Fruit fly (Drosophila melanogaster) whole organism, prepupa: Measurements from ENCODE around the gene CG8671.

ENCODE experiments used
- CG10631 ChIP-seq: fragments of 200-800 bp; sonication (Bioruptor generic); optimal IDR thresholded peaks from 2 replicates; lab custom pipeline; 2016; ENCODE audit warnings: missing biosample characterization, missing genetic modification characterization
- CG11762 ChIP-seq: fragments of 200-800 bp; sonication (Bioruptor generic); optimal IDR thresholded peaks from 3 replicates; lab custom pipeline; 2016; ENCODE audit warnings: missing biosample characterization, missing genetic modification characterization; ENCODE audit not compliant: insufficient read depth
- CG11902 ChIP-seq: fragments of 200-800 bp; sonication (Bioruptor generic); optimal IDR thresholded peaks from 3 replicates; lab custom pipeline; 2016; ENCODE audit warnings: missing biosample characterization, missing genetic modification characterization
- CG1621 ChIP-seq: fragments of 200-800 bp; sonication (Bioruptor generic); optimal IDR thresholded peaks from 3 replicates; lab custom pipeline; 2018; ENCODE audit warnings: missing biosample characterization, mild to moderate bottlenecking, missing genetic modification characterization
- CG16779 ChIP-seq: fragments of 200-800 bp; sonication (Bioruptor generic); optimal IDR thresholded peaks from 3 replicates; lab custom pipeline; 2017; ENCODE audit warnings: missing biosample characterization, mild to moderate bottlenecking, missing genetic modification characterization
- CG31627 ChIP-seq: fragments of 200-800 bp; sonication (Bioruptor generic); optimal IDR thresholded peaks from 3 replicates; lab custom pipeline; 2016; ENCODE audit warnings: missing biosample characterization, missing genetic modification characterization
- CG32006 ChIP-seq: fragments of 200-800 bp; sonication (Bioruptor generic); optimal IDR thresholded peaks from 3 replicates; lab custom pipeline; 2017; ENCODE audit warnings: missing biosample characterization, mild to moderate bottlenecking, missing genetic modification characterization
- CG3919 ChIP-seq: fragments of 200-800 bp; sonication (Bioruptor generic); optimal IDR thresholded peaks from 3 replicates; lab custom pipeline; 2016; ENCODE audit warnings: missing biosample characterization, missing genetic modification characterization
- CG4318 ChIP-seq: fragments of 200-800 bp; sonication (Bioruptor generic); optimal IDR thresholded peaks from 3 replicates; lab custom pipeline; 2017; ENCODE audit warnings: missing biosample characterization, mild to moderate bottlenecking, missing genetic modification characterization
- CG6276 ChIP-seq: fragments of 200-800 bp; sonication (Bioruptor generic); optimal IDR thresholded peaks from 2 replicates; lab custom pipeline; 2017; ENCODE audit warnings: missing biosample characterization, mild to moderate bottlenecking, missing genetic modification characterization
- CG6808 ChIP-seq: fragments of 200-800 bp; sonication (Bioruptor generic); optimal IDR thresholded peaks from 3 replicates; lab custom pipeline; 2017; ENCODE audit warnings: missing biosample characterization, missing genetic modification characterization, mild to moderate bottlenecking, moderate library complexity, missing genetic modification reagents
- CG6854 ChIP-seq: fragments of 200-800 bp; sonication (Bioruptor generic); optimal IDR thresholded peaks from 2 replicates; lab custom pipeline; 2017; ENCODE audit warnings: missing biosample characterization, mild to moderate bottlenecking, missing genetic modification characterization
- CG8119 ChIP-seq: fragments of 200-800 bp; sonication (Bioruptor generic); IDR thresholded peaks from 3 replicates; pipeline ENCODE4 v1.3.6; 2022; ENCODE audit warnings: missing biosample characterization, missing genetic modification characterization
- CG9139 ChIP-seq: fragments of 200-800 bp; sonication (Bioruptor generic); optimal IDR thresholded peaks from 3 replicates; lab custom pipeline; 2017; ENCODE audit warnings: missing biosample characterization, mild to moderate bottlenecking, missing genetic modification characterization
- Eip75B ChIP-seq: fragments of 200-800 bp; sonication (Bioruptor generic); optimal IDR thresholded peaks from 3 replicates; lab custom pipeline; 2016; ENCODE audit warnings: missing biosample characterization, missing genetic modification characterization
- Eip78C ChIP-seq: fragments of 200-800 bp; sonication (Bioruptor generic); peaks from one replicate; lab custom pipeline; 2016; ENCODE audit warnings: missing biosample characterization, missing genetic modification characterization
- Eip93F ChIP-seq: fragments of 200-800 bp; sonication (Bioruptor generic); optimal IDR thresholded peaks from 2 replicates; lab custom pipeline; 2016; ENCODE audit warnings: missing biosample characterization, mild to moderate bottlenecking, missing genetic modification characterization
- Ets21C ChIP-seq: fragments of 200-800 bp; sonication (Bioruptor generic); optimal IDR thresholded peaks from 3 replicates; lab custom pipeline; 2016; ENCODE audit warnings: missing biosample characterization, missing genetic modification characterization
- Gug ChIP-seq: fragments of 200-800 bp; sonication (Bioruptor generic); IDR thresholded peaks from 2 replicates; pipeline ENCODE4 v1.3.6; 2022; ENCODE audit warnings: missing biosample characterization, missing genetic modification characterization
- Hr38 ChIP-seq: sonication (Bioruptor generic); optimal IDR thresholded peaks from 2 replicates; lab custom pipeline; 2016; ENCODE audit warnings: missing biosample characterization, missing genetic modification characterization
- Hr4 ChIP-seq: fragments of 200-800 bp; sonication (Bioruptor generic); optimal IDR thresholded peaks from 3 replicates; lab custom pipeline; 2016; ENCODE audit warnings: missing biosample characterization, missing genetic modification characterization
- Lpt ChIP-seq: fragments of 200-800 bp; sonication (Bioruptor generic); optimal IDR thresholded peaks from 3 replicates; lab custom pipeline; 2016; ENCODE audit warnings: missing biosample characterization, missing genetic modification characterization
- Met ChIP-seq: fragments of 200-800 bp; sonication (Bioruptor generic); optimal IDR thresholded peaks from 3 replicates; lab custom pipeline; 2016; ENCODE audit warnings: missing biosample characterization, missing genetic modification characterization
- OdsH ChIP-seq: fragments of 200-800 bp; sonication (Bioruptor generic); optimal IDR thresholded peaks from 3 replicates; lab custom pipeline; 2016; ENCODE audit warnings: missing biosample characterization, missing genetic modification characterization
- Sox102F ChIP-seq: fragments of 200-800 bp; sonication (Bioruptor generic); optimal IDR thresholded peaks from 2 replicates; lab custom pipeline; 2016; ENCODE audit warnings: missing biosample characterization, mild to moderate bottlenecking, missing genetic modification characterization
- Sox14 ChIP-seq: fragments of 200-800 bp; sonication (Bioruptor generic); optimal IDR thresholded peaks from 3 replicates; lab custom pipeline; 2016; ENCODE audit warnings: missing biosample characterization, missing genetic modification characterization
- Sox15 ChIP-seq: fragments of 200-800 bp; sonication (Bioruptor generic); optimal IDR thresholded peaks from 3 replicates; lab custom pipeline; 2016; ENCODE audit warnings: missing biosample characterization, missing genetic modification characterization
- achi ChIP-seq: fragments of 200-800 bp; sonication (Bioruptor generic); optimal IDR thresholded peaks from 3 replicates; lab custom pipeline; 2016; ENCODE audit warnings: missing biosample characterization, missing genetic modification characterization
- acj6 ChIP-seq: fragments of 200-800 bp; sonication (Bioruptor generic); optimal IDR thresholded peaks from 3 replicates; lab custom pipeline; 2016; ENCODE audit warnings: missing biosample characterization, missing genetic modification characterization
- cyc ChIP-seq: fragments of 200-800 bp; sonication (Bioruptor generic); optimal IDR thresholded peaks from 3 replicates; lab custom pipeline; 2016; ENCODE audit warnings: missing biosample characterization, missing genetic modification characterization
- dsx ChIP-seq: fragments of 200-800 bp; optimal IDR thresholded peaks from 3 replicates; lab custom pipeline; 2019; ENCODE audit warnings: missing biosample characterization, mild to moderate bottlenecking, missing genetic modification characterization, moderate library complexity; ENCODE audit not compliant: poor library complexity, severe bottlenecking
- fd85E ChIP-seq: fragments of 200-800 bp; sonication (Bioruptor generic); optimal IDR thresholded peaks from 3 replicates; lab custom pipeline; 2016; ENCODE audit warnings: missing biosample characterization, missing genetic modification characterization
- fkh ChIP-seq: fragments of 200-800 bp; sonication (Bioruptor generic); optimal IDR thresholded peaks from 3 replicates; lab custom pipeline; 2017; ENCODE audit warnings: missing biosample characterization, mild to moderate bottlenecking, missing genetic modification characterization, moderate library complexity
- net ChIP-seq: fragments of 200-800 bp; sonication (Bioruptor generic); optimal IDR thresholded peaks from 3 replicates; lab custom pipeline; 2016; ENCODE audit warnings: missing biosample characterization, missing genetic modification characterization
- salr ChIP-seq, 2 experiments: fragments of 200-800 bp; sonication (Bioruptor generic); optimal IDR thresholded peaks; 3 replicates each; lab custom pipeline; 2016 to 2018; ENCODE audit warnings: missing biosample characterization in 2 of 2, missing genetic modification characterization in 2 of 2, mild to moderate bottlenecking in 1 of 2
- spab ChIP-seq: fragments of 200-800 bp; sonication (Bioruptor generic); optimal IDR thresholded peaks from 2 replicates; lab custom pipeline; 2017; ENCODE audit warnings: missing biosample characterization, mild to moderate bottlenecking, missing genetic modification characterization, missing genetic modification reagents
- ss ChIP-seq, 2 experiments: fragments of 200-800 bp; sonication (Bioruptor generic); optimal IDR thresholded peaks; 2 replicates in 1 of 2; 3 replicates in 1 of 2; lab custom pipeline; 2017 to 2018; ENCODE audit warnings: mild to moderate bottlenecking in 2 of 2, missing biosample characterization in 2 of 2, missing genetic modification characterization in 2 of 2, moderate library complexity in 1 of 2
- svp ChIP-seq: fragments of 200-800 bp; sonication (Bioruptor generic); peaks from one replicate; lab custom pipeline; 2016; ENCODE audit warnings: missing biosample characterization, missing genetic modification characterization
- vri ChIP-seq: fragments of 200-800 bp; sonication (Bioruptor generic); optimal IDR thresholded peaks from 3 replicates; lab custom pipeline; 2016; ENCODE audit warnings: missing biosample characterization, mild to moderate bottlenecking, missing genetic modification characterization

The CG8671 gene

DNA sequence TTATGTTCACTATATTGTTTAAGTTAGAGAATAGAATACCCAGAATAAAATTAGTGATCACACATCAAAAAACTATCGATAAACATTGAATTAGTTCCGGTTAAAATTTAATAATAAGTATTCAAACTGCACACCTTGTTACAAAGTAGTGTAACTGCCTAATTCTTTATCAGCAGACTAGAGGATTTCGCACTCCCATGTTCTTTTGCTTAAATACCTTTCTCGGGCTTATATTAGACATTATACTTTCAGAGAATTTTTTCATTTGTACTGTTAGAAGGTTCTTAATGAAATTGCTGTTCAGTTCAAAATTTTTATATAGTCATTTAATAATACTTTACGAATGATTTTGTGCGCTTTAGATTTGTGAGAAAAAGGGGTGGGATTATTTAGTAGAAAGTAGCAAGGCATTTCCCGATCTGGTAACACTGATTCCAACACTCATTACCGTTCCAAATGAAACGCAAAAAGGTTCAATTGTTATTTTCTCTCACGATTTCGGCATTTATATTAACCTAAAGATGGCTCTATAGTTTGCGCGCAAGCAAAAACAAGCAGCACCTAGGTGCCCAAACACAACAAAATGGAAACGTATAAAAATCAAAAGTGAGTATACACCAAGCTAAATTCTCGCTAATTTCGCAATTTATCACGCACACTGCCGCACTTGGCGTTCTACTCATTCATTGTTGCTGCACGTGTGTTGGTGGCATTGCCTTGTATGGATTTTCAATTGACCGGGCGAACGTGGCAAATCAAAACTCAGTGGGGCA lies 47.9 kb downstream of the CG8671 start, which contains the start of gene crc (continued):
- TF ChIP-seq Hr38 (GFP tag; lab: Kevin White, UChicago) (no peak), dsx (peak; percentile 70), CG16779 (tag; lab: Kevin White, UChicago) (peak; percentile 16), CG11902 (GFP tag; lab: Kevin White, UChicago) (no peak), CG6854 (GFP tag; lab: Kevin White, UChicago) (peak; percentile 43), Lpt (GFP tag; lab: Kevin White, UChicago) (no peak), Eip75B (GFP tag; lab: Kevin White, UChicago) (peak; percentile 10), fd85E (GFP tag; lab: Kevin White, UChicago) (no peak), ss (GFP tag; optimal IDR thresholded peaks at IDR 0.05; lab: Kevin White, UChicago) (peak; percentile 17 to 40), CG6276 (GFP tag; lab: Kevin White, UChicago) (no peak), net (GFP tag; lab: Kevin White, UChicago) (peak; percentile 32), fkh (GFP tag; lab: Kevin White, UChicago) (no peak), CG10631 (GFP tag; lab: Kevin White, UChicago) (peak; percentile 48), achi (GFP tag; lab: Kevin White, UChicago) (peak; percentile 13), CG1621 (no peak), Met (peak; percentile 53), Sox102F (GFP tag; lab: Kevin White, UChicago) (no peak), CG31627 (GFP tag; lab: Kevin White, UChicago) (peak; percentile 51), salr (GFP tag; optimal IDR thresholded peaks at IDR 0.05; lab: Kevin White, UChicago) (peak in 1 of 2 experiments; percentile 14), Eip78C (GFP tag; lab: Kevin White, UChicago) (peak; percentile 81), CG9139 (GFP tag; lab: Kevin White, UChicago) (peak; percentile 12)

DNA sequence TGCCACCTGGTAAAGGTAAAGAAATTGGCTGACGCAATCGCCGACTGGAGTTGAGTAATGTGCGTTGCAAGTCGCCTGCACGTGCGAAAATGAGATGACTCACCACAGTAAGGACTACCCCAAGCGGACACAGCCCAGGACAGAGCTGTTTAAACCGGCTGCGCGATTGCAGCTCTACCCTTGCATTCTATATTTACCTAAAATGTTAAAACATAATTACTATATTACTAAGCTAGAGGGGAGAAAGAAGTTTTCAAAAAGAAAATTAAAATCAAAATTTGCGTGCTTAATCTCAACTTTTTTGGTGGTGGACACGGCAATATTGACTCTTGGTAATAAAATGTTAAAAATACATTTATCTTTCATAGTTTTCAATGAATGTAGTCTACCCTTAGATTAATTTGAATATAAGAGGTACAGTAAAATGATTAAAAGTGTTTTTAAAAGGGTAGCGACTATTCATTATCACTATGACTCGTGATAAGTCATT lies 48.5 kb downstream of the CG8671 start:
- TF ChIP-seq salr (GFP tag; optimal IDR thresholded peaks at IDR 0.05; lab: Kevin White, UChicago) (no peak), Met (peak; percentile 8), vri (GFP tag; lab: Kevin White, UChicago) (peak; percentile 25)

dm6 chr2L:21312831-21313437 lies 50.2 kb downstream of the CG8671 start:
- no peak for TF ChIP-seq acj6 (GFP tag; lab: Kevin White, UChicago)
- peak; percentile 8 for TF ChIP-seq Eip93F (GFP tag; lab: Kevin White, UChicago)
- peak; percentile 35 for TF ChIP-seq vri (GFP tag; lab: Kevin White, UChicago)
- TF ChIP-seq CG6854 (GFP tag; lab: Kevin White, UChicago), result peak; percentile 94
- no peak for TF ChIP-seq Hr4 (GFP tag; lab: Kevin White, UChicago)
- TF ChIP-seq Sox14 (GFP tag; lab: Kevin White, UChicago), result peak; percentile 28
- peak; percentile 17 for TF ChIP-seq dsx
- peak; percentile 67 for TF ChIP-seq Eip78C (GFP tag; lab: Kevin White, UChicago)
- no peak for TF ChIP-seq Ets21C (GFP tag; lab: Kevin White, UChicago)
- no peak for TF ChIP-seq fkh (GFP tag; lab: Kevin White, UChicago)
- peak in 1 of 2 experiments; percentile 10 for TF ChIP-seq ss (GFP tag; optimal IDR thresholded peaks at IDR 0.05; lab: Kevin White, UChicago)
- no peak for TF ChIP-seq Met
- TF ChIP-seq Lpt (GFP tag; lab: Kevin White, UChicago), result no peak
- peak; percentile 77 for TF ChIP-seq svp (GFP tag; lab: Kevin White, UChicago)
- 0 out of 3 replicates have a peak, but pooled peaks have one; percentile 27 for TF ChIP-seq CG8119 (GFP tag; lab: Robert Waterston, UW)

DNA sequence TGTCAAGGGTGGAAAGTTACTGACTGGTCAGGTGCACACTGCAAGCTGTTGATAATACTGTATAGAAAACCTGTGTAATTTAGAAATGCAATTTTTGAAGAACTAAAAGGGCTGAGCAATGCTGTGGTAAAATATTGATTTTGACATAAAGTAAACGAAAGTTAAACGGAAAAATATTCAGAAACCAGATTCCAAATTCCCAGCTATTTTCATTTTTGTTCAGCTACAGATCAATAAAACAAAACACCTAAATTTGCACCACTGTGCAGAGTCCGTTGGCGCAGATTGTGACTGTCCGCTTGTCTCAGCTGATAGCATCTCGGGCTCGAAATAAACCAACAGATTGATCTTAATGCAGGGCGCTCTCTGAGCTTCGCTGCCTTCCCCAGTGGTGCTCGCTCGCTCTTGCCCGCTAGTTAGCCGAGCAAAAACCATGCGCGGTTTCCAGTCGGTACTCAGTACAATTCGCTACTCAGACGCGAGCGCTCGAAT lies 51.2 kb downstream of the CG8671 start, which contains the start of gene CG46314:
TSS of gene CG46314 (plus strand) at position 452 of the 492 bp plus-strand sequence.
- TF ChIP-seq OdsH (GFP tag; lab: Kevin White, UChicago) (peak; percentile 61), CG11902 (GFP tag; lab: Kevin White, UChicago) (no peak), CG11762 (GFP tag; lab: Kevin White, UChicago) (peak; percentile 77), CG3919 (no peak), cyc (GFP tag; lab: Kevin White, UChicago) (peak; percentile 41), Lpt (GFP tag; lab: Kevin White, UChicago) (no peak), Eip78C (GFP tag; lab: Kevin White, UChicago) (peak; percentile 91), acj6 (GFP tag; lab: Kevin White, UChicago) (peak; percentile 50), CG4318 (GFP tag; lab: Kevin White, UChicago) (no peak), vri (GFP tag; lab: Kevin White, UChicago) (no peak), CG32006 (peak; percentile 56), spab (peak; percentile 74), net (GFP tag; lab: Kevin White, UChicago) (peak; percentile 58), achi (GFP tag; lab: Kevin White, UChicago) (peak; percentile 51), Gug (GFP tag; lab: Robert Waterston, UW) (peak; percentile 49; the same call in 1 of the 2 replicates), CG6808 (GFP tag; lab: Kevin White, UChicago) (peak; percentile 78), dsx (peak; percentile 30), CG6276 (GFP tag; lab: Kevin White, UChicago) (peak; percentile 60), fd85E (GFP tag; lab: Kevin White, UChicago) (no peak), svp (GFP tag; lab: Kevin White, UChicago) (peak; percentile 93), CG9139 (GFP tag; lab: Kevin White, UChicago) (no peak), Sox15 (GFP tag; lab: Kevin White, UChicago) (peak; percentile 23)
